Fruit fly (Drosophila melanogaster) whole organism, wandering third instar larva: ENCODE measurements around the gene CG31826.

ENCODE experiments used
- GATAd ChIP-seq: sonication (Bioruptor generic); optimal IDR thresholded peaks from 2 replicates; lab custom pipeline; 2016; ENCODE audit warnings: missing biosample characterization, missing genetic modification characterization
- HLH106 ChIP-seq: fragments of 200-800 bp; optimal IDR thresholded peaks from 3 replicates; lab custom pipeline; 2019; ENCODE audit warnings: missing biosample characterization, mild to moderate bottlenecking, missing genetic modification characterization, moderate library complexity
- N ChIP-seq: fragments of >200 bp; optimal IDR thresholded peaks from 2 replicates; lab custom pipeline; 2018; ENCODE audit warnings: missing biosample characterization, missing external identifiers, missing genetic modification characterization
- fru ChIP-seq: fragments of 200-800 bp; sonication (Bioruptor generic); optimal IDR thresholded peaks from 3 replicates; lab custom pipeline; 2016; ENCODE audit warnings: missing biosample characterization, mild to moderate bottlenecking, missing genetic modification characterization

dm6 chr2L:15773013-15773412 lies at the start of gene CG31826:
- no peak for TF ChIP-seq GATAd (GFP tag; lab: Kevin White, UChicago)
- no peak for TF ChIP-seq HLH106 (tag; lab: Kevin White, UChicago)
- TF ChIP-seq N (GFP tag; lab: Kevin White, UChicago), result no peak
- no peak for TF ChIP-seq fru (GFP tag; lab: Kevin White, UChicago)
